Worm (Caenorhabditis elegans) whole organism, L4/young adult: ENCODE data around the gene C39B10.7.

Source experiments
- W03F9.2 ChIP-seq: fragments of 150-350 bp; optimal IDR thresholded peaks from 2 replicates; lab custom pipeline; 2014; ENCODE audit warnings: missing biosample characterization, missing genetic modification characterization
- dao-5 ChIP-seq: sonication (generic microtip); optimal IDR thresholded peaks from 2 replicates; lab custom pipeline; 2016; ENCODE audit warnings: missing genotype, missing genetic modification characterization, moderate library complexity, missing compliant biosample characterization
- him-1 ChIP-seq: sonication (generic microtip); optimal IDR thresholded peaks from 2 replicates; lab custom pipeline; 2016; ENCODE audit warnings: missing genotype, missing genetic modification reagents, missing genetic modification characterization, missing compliant biosample characterization

DNA sequence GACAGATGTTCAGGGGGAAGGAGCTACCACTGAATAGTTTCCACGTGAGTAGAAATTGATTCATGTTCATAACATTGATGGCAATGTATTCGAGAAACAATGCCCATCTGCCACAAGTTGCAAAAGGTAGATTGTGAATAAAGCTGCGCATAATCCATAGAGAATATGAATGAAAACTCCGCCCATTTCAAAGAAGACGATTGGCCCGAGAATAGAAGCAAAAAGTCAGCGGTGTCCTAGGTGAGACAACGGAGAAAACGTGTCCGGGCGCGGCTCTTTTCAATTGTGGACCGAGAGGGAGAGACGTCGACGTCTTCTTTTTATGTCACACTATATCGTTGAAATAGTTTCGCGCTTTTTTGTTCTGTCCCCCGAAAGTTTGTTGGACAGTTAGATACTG, 22.9 kb downstream of the C39B10.7 start, which contains the start of gene vab-3:
- no peak for TF ChIP-seq W03F9.2 (tag; lab: Kevin White, UChicago)
- no peak for TF ChIP-seq him-1
- TF ChIP-seq dao-5 (tag; lab: Kevin White, UChicago), result no peak
